Worm (Caenorhabditis elegans) whole organism, L3 larva: ENCODE data around the gene ttr-2.
A peak's percentile ranks its signal among the peaks of the same experiment; 100 is the strongest.

Experiments used
- ZK546.5 ChIP-seq: sonication (generic microtip); optimal IDR thresholded peaks from 2 replicates; lab custom pipeline; 2017; ENCODE audit warnings: missing biosample characterization, missing genetic modification characterization
- aly-2 ChIP-seq: fragments of 150-350 bp; optimal IDR thresholded peaks from 2 replicates; lab custom pipeline; 2014; ENCODE audit warnings: missing biosample characterization, missing genetic modification characterization
- ama-1 ChIP-seq: fragments of 150-350 bp; optimal IDR thresholded peaks from 2 replicates; lab custom pipeline; 2018
- ceh-16 ChIP-seq: sonication (generic microtip); optimal IDR thresholded peaks from 2 replicates; lab custom pipeline; 2017; ENCODE audit warnings: missing biosample characterization, missing genetic modification characterization
- ceh-28 ChIP-seq: fragments of 150-350 bp; optimal IDR thresholded peaks from 2 replicates; lab custom pipeline; 2014; ENCODE audit warnings: missing biosample characterization, missing genetic modification reagents, missing genetic modification characterization
- ceh-9 ChIP-seq: sonication (generic microtip); optimal IDR thresholded peaks from 2 replicates; lab custom pipeline; 2018; ENCODE audit warnings: missing biosample characterization, missing genetic modification characterization
- daf-12 ChIP-seq: fragments of 150-350 bp; optimal IDR thresholded peaks from 2 replicates; lab custom pipeline; 2014; ENCODE audit warnings: missing biosample characterization, missing genetic modification reagents, missing genetic modification characterization
- egl-27 ChIP-seq: sonication (generic microtip); optimal IDR thresholded peaks from 4 replicates; lab custom pipeline; 2017; ENCODE audit warnings: missing biosample characterization, missing genetic modification reagents, missing genetic modification characterization
- egl-5 ChIP-seq: fragments of 150-350 bp; optimal IDR thresholded peaks from 2 replicates; lab custom pipeline; 2017; ENCODE audit warnings: missing biosample characterization, missing genetic modification reagents, missing genetic modification characterization, inconsistent platforms
- elt-1 ChIP-seq: fragments of 150-350 bp; optimal IDR thresholded peaks from 2 replicates; lab custom pipeline; 2014; ENCODE audit warnings: missing biosample characterization, missing genetic modification characterization
- elt-2 ChIP-seq: sonication (generic microtip); optimal IDR thresholded peaks from 2 replicates; lab custom pipeline; 2016; ENCODE audit warnings: missing genetic modification reagents, mild to moderate bottlenecking, missing genetic modification characterization, missing compliant biosample characterization
- eor-1 ChIP-seq, 2 experiments: fragments of 150-350 bp; optimal IDR thresholded peaks; 2 replicates each; lab custom pipeline; 2014 to 2018; ENCODE audit warnings: missing biosample characterization in 2 of 2, missing genetic modification characterization in 2 of 2
- fkh-10 ChIP-seq: sonication (generic microtip); optimal IDR thresholded peaks from 2 replicates; lab custom pipeline; 2017; ENCODE audit warnings: missing biosample characterization, missing genetic modification reagents, missing genetic modification characterization
- fkh-2 ChIP-seq: fragments of 150-350 bp; optimal IDR thresholded peaks from 2 replicates; lab custom pipeline; 2014; ENCODE audit warnings: missing biosample characterization, missing genetic modification reagents, missing genetic modification characterization
- fos-1 ChIP-seq: fragments of 150-350 bp; optimal IDR thresholded peaks from 2 replicates; lab custom pipeline; 2014; ENCODE audit warnings: missing biosample characterization, missing genetic modification characterization
- hmg-11 ChIP-seq: sonication (generic microtip); optimal IDR thresholded peaks from 2 replicates; lab custom pipeline; 2016; ENCODE audit warnings: missing genetic modification characterization, missing compliant biosample characterization
- jun-1 ChIP-seq: fragments of 150-350 bp; optimal IDR thresholded peaks from 2 replicates; lab custom pipeline; 2014; ENCODE audit warnings: missing biosample characterization, missing genetic modification reagents, missing genetic modification characterization
- lin-15B ChIP-seq: fragments of 150-350 bp; optimal IDR thresholded peaks from 2 replicates; lab custom pipeline; 2014; ENCODE audit warnings: missing biosample characterization, missing genetic modification characterization
- lsy-12 ChIP-seq: sonication (generic microtip); optimal IDR thresholded peaks from 2 replicates; lab custom pipeline; 2016; ENCODE audit warnings: mild to moderate bottlenecking, missing genetic modification characterization, missing compliant biosample characterization
- mdl-1 ChIP-seq: fragments of 150-350 bp; optimal IDR thresholded peaks from 2 replicates; lab custom pipeline; 2014; ENCODE audit warnings: missing biosample characterization, missing genetic modification characterization
- nfya-1 ChIP-seq: sonication (generic microtip); optimal IDR thresholded peaks from 2 replicates; lab custom pipeline; 2017; ENCODE audit warnings: missing genetic modification characterization, mild to moderate bottlenecking, missing compliant biosample characterization, antibody characterized with exemption, moderate library complexity; ENCODE audit not compliant: insufficient read depth
- nhr-11 ChIP-seq: fragments of 150-350 bp; optimal IDR thresholded peaks from 2 replicates; lab custom pipeline; 2014; ENCODE audit warnings: missing biosample characterization, missing genetic modification characterization
- nhr-12 ChIP-seq: fragments of 150-350 bp; optimal IDR thresholded peaks from 2 replicates; lab custom pipeline; 2014; ENCODE audit warnings: missing biosample characterization, missing genetic modification characterization
- nhr-23 ChIP-seq: fragments of 150-350 bp; optimal IDR thresholded peaks from 2 replicates; lab custom pipeline; 2014; ENCODE audit warnings: missing biosample characterization, missing genetic modification reagents, missing genetic modification characterization
- nhr-237 ChIP-seq: fragments of 150-350 bp; optimal IDR thresholded peaks from 2 replicates; lab custom pipeline; 2014; ENCODE audit warnings: missing biosample characterization, missing genetic modification characterization
- nhr-25 ChIP-seq: sonication (generic microtip); optimal IDR thresholded peaks from 2 replicates; lab custom pipeline; 2017; ENCODE audit warnings: missing biosample characterization, missing genetic modification characterization
- nhr-43 ChIP-seq: sonication (generic microtip); optimal IDR thresholded peaks from 2 replicates; lab custom pipeline; 2016; ENCODE audit warnings: mild to moderate bottlenecking, missing genetic modification characterization, missing compliant biosample characterization; ENCODE audit not compliant: poor library complexity, severe bottlenecking
- nhr-76 ChIP-seq: fragments of 150-350 bp; sonication (generic microtip); optimal IDR thresholded peaks from 5 replicates; lab custom pipeline; 2014; ENCODE audit warnings: missing biosample characterization, missing genetic modification characterization
- nhr-77 ChIP-seq: fragments of 150-350 bp; optimal IDR thresholded peaks from 2 replicates; lab custom pipeline; 2014; ENCODE audit warnings: missing biosample characterization, missing genetic modification characterization
- pha-4 ChIP-seq: fragments of 150-350 bp; optimal IDR thresholded peaks from 2 replicates; lab custom pipeline; 2014; ENCODE audit warnings: missing biosample characterization, missing genetic modification reagents, missing genetic modification characterization
- pqm-1 ChIP-seq: fragments of 150-350 bp; optimal IDR thresholded peaks from 2 replicates; lab custom pipeline; 2017; ENCODE audit warnings: missing biosample characterization, missing genetic modification characterization, inconsistent platforms
- sea-2 ChIP-seq: fragments of 150-350 bp; sonication (generic microtip); optimal IDR thresholded peaks from 4 replicates; lab custom pipeline; 2014; ENCODE audit warnings: missing biosample characterization, missing genetic modification reagents, missing genetic modification characterization
- unc-39 ChIP-seq: sonication (generic microtip); optimal IDR thresholded peaks from 4 replicates; lab custom pipeline; 2017; ENCODE audit warnings: missing biosample characterization, missing genetic modification characterization
- unc-62 ChIP-seq: fragments of 150-350 bp; sonication (generic microtip); optimal IDR thresholded peaks from 4 replicates; lab custom pipeline; 2014; ENCODE audit warnings: missing biosample characterization, missing genetic modification reagents, missing genetic modification characterization
- zag-1 ChIP-seq: fragments of 150-350 bp; optimal IDR thresholded peaks from 2 replicates; lab custom pipeline; 2014; ENCODE audit warnings: missing biosample characterization, missing genetic modification characterization
- ztf-4 ChIP-seq: fragments of 150-350 bp; optimal IDR thresholded peaks from 2 replicates; lab custom pipeline; 2014; ENCODE audit warnings: missing biosample characterization, missing genetic modification characterization

ttr-2 gene

ce11 chrIII:9926650-9927049 lies 919 bp upstream of the ttr-2 start, which contains the start of gene ttr-3:
TSS of gene ttr-3 (minus strand) at chrIII:9926750.
- TF ChIP-seq zag-1 (tag; lab: Kevin White, UChicago) (no peak), nhr-12 (tag; lab: Kevin White, UChicago) (no peak), ama-1 (no peak), ceh-16 (tag; lab: Kevin White, UChicago) (no peak), hmg-11 (tag; lab: Kevin White, UChicago) (no peak), mdl-1 (tag; lab: Kevin White, UChicago) (no peak), lsy-12 (tag; lab: Kevin White, UChicago) (no peak), lin-15B (no peak), ZK546.5 (tag; lab: Kevin White, UChicago) (no peak), ceh-9 (tag; lab: Kevin White, UChicago) (no peak), daf-12 (tag; lab: Kevin White, UChicago) (no peak), jun-1 (tag; lab: Kevin White, UChicago) (no peak), elt-1 (tag; lab: Kevin White, UChicago) (no peak), nhr-43 (tag; lab: Kevin White, UChicago) (no peak)

DNA sequence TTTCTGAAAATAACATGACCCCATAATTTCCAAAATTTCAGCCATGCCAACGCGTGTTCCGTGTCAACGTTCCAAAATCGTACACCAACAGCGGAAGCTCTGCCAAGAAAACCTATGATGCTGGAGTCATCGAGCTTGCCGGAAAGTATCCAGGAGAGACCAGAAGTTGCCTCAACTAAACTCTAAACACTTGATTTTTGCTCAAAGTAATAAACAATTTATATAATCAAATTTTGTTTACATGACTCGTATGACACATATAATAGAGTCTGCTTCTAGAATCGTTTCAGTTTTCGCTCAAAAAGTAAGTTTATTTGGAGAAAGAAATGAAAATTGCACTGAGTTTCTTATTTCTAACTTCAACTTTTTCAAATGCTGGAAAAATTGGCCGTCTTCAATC lies 1.2 kb downstream of the ttr-2 start, which contains the start of gene ttr-1:
ttr-1 (plus strand) TSS at position 301 of the 400 bp plus-strand sequence.
- TF ChIP-seq fkh-2 (tag; lab: Kevin White, UChicago) (no peak), ztf-4 (tag; lab: Kevin White, UChicago) (no peak), aly-2 (no peak), pqm-1 (tag; lab: Kevin White, UChicago) (no peak), ama-1 (no peak), daf-12 (tag; lab: Kevin White, UChicago) (no peak), sea-2 (GFP tag; lab: Kevin White, UChicago) (no peak), nhr-25 (tag; lab: Kevin White, UChicago) (no peak), fkh-10 (GFP tag; lab: Kevin White, UChicago) (no peak), egl-5 (tag; lab: Kevin White, UChicago) (no peak), unc-39 (tag; lab: Kevin White, UChicago) (no peak), nhr-23 (tag; lab: Kevin White, UChicago) (no peak), ceh-28 (no peak), nhr-77 (no peak)
- TF ChIP-seq, all 47 proteins: peak for 0

- no peak for TF ChIP-seq nhr-77
- no peak for TF ChIP-seq fos-1 (tag; lab: Kevin White, UChicago)
- no peak for TF ChIP-seq nfya-1 (tag; lab: Kevin White, UChicago)
- TF ChIP-seq eor-1 (tag; optimal IDR thresholded peaks at IDR 0.05; lab: Kevin White, UChicago): no peak
- TF ChIP-seq zag-1 (tag; lab: Kevin White, UChicago): no peak
- TF ChIP-seq egl-27 (tag; lab: Kevin White, UChicago): no peak
- no peak for TF ChIP-seq lin-15B
- no peak for TF ChIP-seq pha-4 (tag; lab: Kevin White, UChicago)
- TF ChIP-seq daf-12 (tag; lab: Kevin White, UChicago): no peak
- no peak for TF ChIP-seq nhr-76 (tag; lab: Kevin White, UChicago)
- TF ChIP-seq nhr-237 (tag; lab: Kevin White, UChicago): no peak
- TF ChIP-seq ZK546.5 (tag; lab: Kevin White, UChicago): no peak
- TF ChIP-seq sea-2 (GFP tag; lab: Kevin White, UChicago): no peak
- no peak for TF ChIP-seq ztf-4 (tag; lab: Kevin White, UChicago)
- TF ChIP-seq pqm-1 (tag; lab: Kevin White, UChicago): no peak
- TF ChIP-seq unc-62 (GFP tag; lab: Kevin White, UChicago): no peak
- TF ChIP-seq nhr-23 (tag; lab: Kevin White, UChicago): no peak
- TF ChIP-seq mdl-1 (tag; lab: Kevin White, UChicago): no peak
- TF ChIP-seq nhr-11 (tag; lab: Kevin White, UChicago): no peak
- TF ChIP-seq, all 47 proteins: peak for 0
Measured at ce11 chrIII:9929525-9929924, 2.0 kb downstream of the ttr-2 start.

DNA sequence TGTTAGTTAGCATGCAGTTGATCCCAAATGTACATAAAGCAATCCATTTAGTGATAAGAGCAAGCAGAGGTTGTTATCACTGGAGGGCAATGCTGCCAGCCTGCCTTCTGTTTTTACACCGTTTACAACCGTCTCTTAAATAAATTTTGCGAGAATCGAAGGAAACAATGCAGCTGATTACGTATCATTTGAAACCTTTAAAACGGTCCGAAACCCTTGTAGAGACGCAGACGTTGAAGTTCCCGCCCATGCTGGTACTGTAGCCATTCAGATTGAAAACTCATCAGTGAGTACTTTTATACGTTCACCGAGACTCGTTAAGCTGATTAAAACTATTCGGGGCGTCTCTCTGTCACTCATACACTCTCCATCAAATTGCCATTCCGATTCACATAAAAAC lies 2.8 kb downstream of the ttr-2 start:
- no peak for TF ChIP-seq nhr-12 (tag; lab: Kevin White, UChicago)
- peak; percentile 47 for TF ChIP-seq pha-4 (tag; lab: Kevin White, UChicago)
- TF ChIP-seq elt-2 (tag; lab: Kevin White, UChicago): peak; percentile 98
- peak; percentile 53 for TF ChIP-seq nfya-1 (tag; lab: Kevin White, UChicago)
- TF ChIP-seq pqm-1 (tag; lab: Kevin White, UChicago): peak; percentile 92
- TF ChIP-seq elt-1 (tag; lab: Kevin White, UChicago): no peak
- no peak for TF ChIP-seq eor-1 (tag; optimal IDR thresholded peaks at IDR 0.05; lab: Kevin White, UChicago)
- peak; percentile 40 for TF ChIP-seq jun-1 (tag; lab: Kevin White, UChicago)
- no peak for TF ChIP-seq nhr-11 (tag; lab: Kevin White, UChicago)
- TF ChIP-seq fkh-10 (GFP tag; lab: Kevin White, UChicago): no peak
